Worm (Caenorhabditis elegans): ENCODE results near the gene wnk-1.

The wnk-1 gene

DNA sequence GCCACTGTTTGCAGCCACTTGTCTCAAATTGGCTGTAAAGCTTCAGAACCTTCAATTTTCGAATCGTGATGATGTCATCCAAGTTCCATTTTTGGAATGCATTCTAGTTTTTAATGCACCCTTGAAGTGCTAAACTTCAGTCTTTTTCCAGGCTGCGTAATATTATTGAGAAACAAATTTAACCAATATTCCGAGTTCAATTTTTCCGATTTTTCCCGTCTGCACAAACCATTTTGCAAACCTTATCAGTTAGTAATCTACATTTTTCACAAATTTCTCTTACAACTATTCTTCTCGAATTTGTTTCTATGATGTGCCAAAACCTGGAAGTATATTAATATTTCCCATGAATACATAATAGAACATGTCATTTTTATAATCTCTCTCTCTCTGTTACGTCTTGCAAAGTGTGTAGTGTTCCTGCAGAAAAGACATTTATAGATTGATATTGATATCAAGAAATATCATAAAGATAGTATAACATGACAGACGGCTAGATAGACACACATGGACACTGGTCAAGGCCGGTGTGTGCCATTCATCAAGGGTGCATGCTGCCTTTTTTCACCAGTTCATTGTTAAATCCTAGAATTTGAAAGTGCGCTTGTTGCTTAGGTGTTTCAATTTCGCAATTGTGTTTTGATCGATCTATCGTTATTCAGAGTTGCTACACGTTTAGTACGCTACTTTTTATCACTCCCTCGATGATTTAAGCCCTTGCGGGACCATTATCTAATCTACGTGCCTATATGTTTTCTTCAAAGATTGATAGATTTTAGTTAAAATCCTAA is 560 bp upstream of the wnk-1 start:
- TF ChIP-seq W03F9.2 (tag; optimal IDR thresholded peaks at IDR 0.05) (no peak), dao-5 (tag; optimal IDR thresholded peaks at IDR 0.05) (no peak), him-1 (tag; optimal IDR thresholded peaks at IDR 0.05) (no peak)

DNA sequence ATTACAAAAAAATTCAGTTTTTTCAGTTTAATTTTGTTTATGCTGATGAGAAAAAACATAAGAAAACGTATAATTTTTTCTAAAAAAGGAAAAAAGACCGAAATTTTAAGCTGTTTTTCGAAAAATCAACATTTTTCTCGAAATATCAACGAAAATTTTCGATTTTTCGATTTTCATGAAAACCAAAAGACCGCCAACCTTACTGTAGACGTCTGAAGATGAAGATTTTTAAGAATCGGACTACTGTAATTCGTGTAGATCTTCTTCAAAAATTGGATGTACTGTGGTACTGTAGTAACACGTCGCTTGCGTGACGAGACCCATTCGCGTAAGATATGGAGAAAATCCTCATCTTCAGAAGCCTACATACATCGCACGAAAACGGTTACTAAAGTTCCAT is 10.9 kb downstream of the wnk-1 start:
- TF ChIP-seq W03F9.2 (tag; optimal IDR thresholded peaks at IDR 0.05) (no peak), dao-5 (tag; optimal IDR thresholded peaks at IDR 0.05) (no peak), him-1 (tag; optimal IDR thresholded peaks at IDR 0.05) (no peak)

DNA sequence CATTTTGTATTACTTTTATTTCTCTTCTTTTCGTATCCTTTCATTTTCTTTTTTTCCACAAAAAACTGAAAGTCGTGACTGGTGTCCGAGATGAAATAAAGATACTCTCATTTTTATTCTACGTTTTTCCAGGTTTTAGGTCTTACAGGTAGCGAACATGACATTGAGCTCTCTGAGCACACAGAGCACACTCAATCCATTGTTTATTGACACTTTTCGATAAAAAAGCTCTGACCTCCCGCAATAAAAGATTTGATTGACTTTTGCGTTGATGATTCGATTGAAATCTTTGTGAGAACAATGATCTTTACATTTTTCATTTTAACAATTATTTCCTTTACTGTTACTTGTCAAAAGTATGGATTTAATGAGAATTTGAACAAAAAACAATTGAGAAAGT is 12.2 kb downstream of the wnk-1 start, which contains the start of gene C46C2.6:
C46C2.6 (plus strand) TSS at position 301 of the 400 bp plus-strand sequence.
- TF ChIP-seq W03F9.2 (tag; optimal IDR thresholded peaks at IDR 0.05) (no peak), dao-5 (tag; optimal IDR thresholded peaks at IDR 0.05) (no peak), him-1 (tag; optimal IDR thresholded peaks at IDR 0.05) (no peak)

DNA sequence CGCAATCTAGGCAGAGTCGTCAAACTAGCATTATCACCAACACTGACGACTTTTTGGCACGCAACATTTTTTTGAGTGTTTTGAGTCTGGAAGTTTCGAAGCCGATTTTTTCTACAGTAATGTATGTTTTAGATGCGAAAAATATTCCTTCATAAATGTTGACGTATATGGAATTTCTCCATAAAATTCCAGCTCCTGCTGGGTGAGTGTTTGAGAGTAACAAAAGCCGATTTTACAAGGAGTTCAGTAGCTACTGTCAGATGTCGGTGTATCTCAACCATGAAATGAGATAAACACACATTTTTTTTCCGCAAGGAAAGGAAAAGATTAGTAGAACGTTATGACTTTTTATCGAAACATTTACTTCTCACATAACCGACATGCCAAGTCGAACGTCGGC is 14.9 kb downstream of the wnk-1 start:
- no peak for TF ChIP-seq him-1 (tag; optimal IDR thresholded peaks at IDR 0.05)
- no peak for TF ChIP-seq dao-5 (tag; optimal IDR thresholded peaks at IDR 0.05)
- TF ChIP-seq W03F9.2 (tag; optimal IDR thresholded peaks at IDR 0.05) = no peak

DNA sequence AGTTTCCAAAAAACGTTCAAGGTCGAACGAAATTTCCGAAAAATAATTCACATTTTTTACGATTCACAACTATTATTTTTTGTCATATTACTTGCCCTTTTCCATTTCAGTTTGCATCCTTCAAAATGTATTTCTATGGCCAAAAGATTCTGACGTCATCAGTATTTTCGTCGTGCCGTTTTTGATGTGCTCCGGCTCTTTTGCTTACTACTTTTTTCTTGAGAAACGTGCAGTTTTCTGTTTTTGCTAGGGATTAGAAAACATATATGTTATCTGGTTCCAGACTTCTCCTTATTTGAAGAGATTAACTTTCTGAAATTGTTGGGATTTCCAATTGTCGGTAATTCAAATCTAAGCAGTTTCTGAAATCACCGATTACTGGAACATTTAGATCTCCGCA is 15.9 kb downstream of the wnk-1 start:
- TF ChIP-seq W03F9.2 (tag; optimal IDR thresholded peaks at IDR 0.05) (no peak), dao-5 (tag; optimal IDR thresholded peaks at IDR 0.05) (no peak), him-1 (tag; optimal IDR thresholded peaks at IDR 0.05) (no peak)

DNA sequence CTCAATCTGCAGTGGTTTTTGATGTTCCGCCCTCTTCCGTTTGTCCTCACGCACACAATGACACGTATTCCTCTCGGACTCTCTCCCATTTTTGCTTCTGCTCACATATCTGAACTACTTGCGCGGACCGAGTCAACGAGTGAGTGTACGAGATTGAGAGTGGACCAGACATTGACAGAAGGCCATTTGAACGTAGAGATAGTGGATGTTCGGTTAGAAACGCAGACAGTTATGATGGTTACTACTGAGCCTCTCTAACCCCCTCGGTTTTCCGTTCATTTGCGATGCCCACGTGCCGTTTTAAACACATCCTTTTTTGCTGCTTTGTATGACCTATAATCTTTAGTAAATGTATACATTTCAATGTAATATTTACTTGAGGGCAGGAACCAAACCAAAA is 16.5 kb downstream of the wnk-1 start:
- TF ChIP-seq dao-5 (tag; optimal IDR thresholded peaks at IDR 0.05) = no peak
- no peak for TF ChIP-seq W03F9.2 (tag; optimal IDR thresholded peaks at IDR 0.05)
- no peak for TF ChIP-seq him-1 (tag; optimal IDR thresholded peaks at IDR 0.05)

DNA sequence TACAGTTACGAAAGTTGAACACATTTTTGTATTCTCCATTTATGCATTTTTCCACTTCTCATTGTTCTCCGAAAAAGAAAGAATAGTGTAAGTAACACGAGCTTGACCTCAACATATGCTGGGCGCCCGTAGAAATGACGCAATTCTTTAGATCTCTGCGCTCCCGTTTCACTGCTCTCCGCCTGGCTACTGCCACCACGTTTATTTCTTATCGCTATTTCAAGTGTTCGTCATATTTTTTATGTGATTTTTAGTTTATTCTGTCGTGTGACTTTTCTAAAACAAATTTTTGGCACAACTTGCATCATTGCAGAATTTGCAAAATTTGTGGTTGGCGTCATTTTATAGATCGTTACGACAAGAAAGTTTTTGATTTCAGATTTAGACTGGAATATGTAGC is 17.1 kb downstream of the wnk-1 start:
- no peak for TF ChIP-seq dao-5 (tag; optimal IDR thresholded peaks at IDR 0.05)
- TF ChIP-seq him-1 (tag; optimal IDR thresholded peaks at IDR 0.05) = no peak
- TF ChIP-seq W03F9.2 (tag; optimal IDR thresholded peaks at IDR 0.05) = no peak

DNA sequence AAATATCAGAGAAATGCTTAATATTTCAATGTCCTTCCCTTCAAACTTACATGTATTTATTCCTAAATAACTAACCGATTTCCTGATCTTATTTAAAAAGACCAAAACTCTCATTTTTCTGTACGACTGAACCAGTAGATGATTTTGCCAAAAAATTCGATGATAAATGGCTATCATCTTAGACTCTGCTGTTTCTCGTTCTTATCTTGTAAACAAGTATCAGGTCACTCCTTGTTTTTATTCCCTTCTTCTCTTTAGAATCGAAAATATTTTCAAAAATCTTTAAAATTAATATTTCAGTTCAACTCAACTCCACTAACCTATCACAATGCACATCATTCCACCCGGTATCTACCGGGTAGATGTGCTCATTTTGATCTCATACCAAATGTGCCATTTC is 17.5 kb downstream of the wnk-1 start, which contains the start of gene C46C2.2:
C46C2.2 (plus strand) TSS at position 301 of the 400 bp plus-strand sequence.
- no peak for TF ChIP-seq dao-5 (tag; optimal IDR thresholded peaks at IDR 0.05)
- no peak for TF ChIP-seq W03F9.2 (tag; optimal IDR thresholded peaks at IDR 0.05)
- TF ChIP-seq him-1 (tag; optimal IDR thresholded peaks at IDR 0.05) = no peak

DNA sequence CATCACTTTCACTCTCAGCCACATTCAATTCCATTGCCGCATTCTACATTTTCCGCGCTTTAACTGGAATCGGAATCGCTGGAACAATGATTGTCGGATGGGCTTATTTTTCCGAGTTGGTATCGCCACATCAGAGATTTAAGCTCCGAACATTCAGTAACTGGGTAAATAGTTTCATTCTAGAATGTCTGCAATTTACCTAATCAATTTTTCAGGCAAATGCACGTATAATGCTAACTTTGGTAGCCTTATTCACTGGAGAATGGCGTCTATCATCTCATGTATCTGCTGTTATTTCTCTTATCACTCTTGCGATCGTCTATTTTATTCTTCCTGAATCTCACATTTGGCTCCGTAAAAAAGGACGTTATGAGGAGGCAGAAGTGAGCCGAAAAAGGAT is 18.5 kb downstream of the wnk-1 start:
- TF ChIP-seq him-1 (tag; optimal IDR thresholded peaks at IDR 0.05) = no peak
- no peak for TF ChIP-seq dao-5 (tag; optimal IDR thresholded peaks at IDR 0.05)
- no peak for TF ChIP-seq W03F9.2 (tag; optimal IDR thresholded peaks at IDR 0.05)

DNA sequence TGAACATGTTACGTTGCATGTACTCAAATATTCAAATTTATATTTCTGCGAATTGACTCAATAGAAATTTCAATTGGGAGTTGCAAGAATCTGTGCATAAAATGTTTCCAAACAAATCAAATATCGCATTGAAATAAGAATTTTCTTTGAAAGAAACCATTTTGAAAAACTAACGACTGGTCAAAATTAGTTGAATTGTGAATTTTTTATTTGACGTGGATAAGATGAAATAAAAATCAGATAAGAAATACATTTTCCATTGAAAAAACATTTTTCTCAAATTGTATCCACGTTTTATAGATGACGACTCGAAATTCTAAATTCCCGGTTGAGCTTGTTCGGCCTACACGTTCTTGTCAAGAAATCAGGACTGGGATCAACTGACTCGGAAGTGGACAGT is 24.9 kb downstream of the wnk-1 start, which contains the start of gene C46C2.3:
C46C2.3 (plus strand) TSS at position 301 of the 400 bp plus-strand sequence.
- TF ChIP-seq W03F9.2 (tag; optimal IDR thresholded peaks at IDR 0.05) (no peak), him-1 (tag; optimal IDR thresholded peaks at IDR 0.05) (no peak), dao-5 (tag; optimal IDR thresholded peaks at IDR 0.05) (no peak)

DNA sequence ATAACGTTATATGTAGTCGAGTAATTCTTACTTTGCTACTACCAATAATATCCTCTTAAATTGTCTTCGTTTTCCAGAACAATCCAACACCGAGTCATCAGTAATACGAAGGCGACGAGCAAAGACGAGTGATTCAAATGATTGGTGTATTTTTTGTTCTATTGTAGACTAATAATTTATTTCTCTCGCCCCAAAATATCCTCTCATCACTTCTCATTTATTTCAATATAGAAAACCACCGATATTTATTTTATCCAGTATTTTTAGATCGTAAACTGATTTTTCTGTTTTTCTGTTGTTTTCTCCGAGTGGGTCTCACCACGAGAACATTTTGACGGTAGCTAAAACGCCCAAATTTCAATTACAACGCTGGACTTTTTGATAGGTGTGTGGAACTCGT is 27.7 kb downstream of the wnk-1 start:
- no peak for TF ChIP-seq W03F9.2 (tag; optimal IDR thresholded peaks at IDR 0.05)
- no peak for TF ChIP-seq dao-5 (tag; optimal IDR thresholded peaks at IDR 0.05)
- TF ChIP-seq him-1 (tag; optimal IDR thresholded peaks at IDR 0.05) = no peak

DNA sequence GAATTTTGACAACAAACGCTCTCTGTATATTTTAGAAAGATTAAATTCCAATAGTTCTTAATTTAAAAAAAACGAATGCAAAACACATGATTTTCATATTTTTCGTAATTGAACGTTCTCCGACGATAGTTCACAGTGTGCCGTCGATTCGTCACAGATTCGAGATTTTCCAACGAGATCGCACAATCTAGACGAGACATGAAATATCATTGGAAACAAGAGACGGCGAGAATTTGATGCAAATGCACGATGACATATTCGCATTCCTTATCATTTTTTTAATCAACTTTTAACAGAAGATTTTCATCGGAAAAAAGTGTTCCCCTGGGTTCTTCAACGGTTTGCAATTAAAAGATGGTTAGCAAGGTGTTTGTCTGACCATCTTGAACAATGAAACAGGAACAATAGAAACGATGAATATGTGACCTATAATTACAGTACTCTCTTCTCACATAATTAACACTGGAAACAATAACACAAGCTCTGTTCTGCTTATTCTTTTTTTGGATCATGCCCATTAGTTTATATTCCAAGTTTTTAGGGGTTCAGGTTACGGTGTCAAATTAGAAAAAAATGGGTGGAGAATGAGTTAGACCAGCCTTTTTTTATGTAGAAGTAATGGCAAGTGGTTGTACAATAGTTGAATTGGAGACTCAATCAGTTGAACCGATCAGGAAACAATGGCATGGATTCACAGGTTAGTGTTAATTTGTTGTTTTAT is 32.7 kb downstream of the wnk-1 start, which contains the start of gene Y11D7A.3:
Y11D7A.3 (plus strand) TSS at position 671 of the 721 bp plus-strand sequence.
- TF ChIP-seq dao-5 (tag; optimal IDR thresholded peaks at IDR 0.05) (no peak), W03F9.2 (tag; optimal IDR thresholded peaks at IDR 0.05) (no peak), him-1 (tag; optimal IDR thresholded peaks at IDR 0.05) (no peak)

DNA sequence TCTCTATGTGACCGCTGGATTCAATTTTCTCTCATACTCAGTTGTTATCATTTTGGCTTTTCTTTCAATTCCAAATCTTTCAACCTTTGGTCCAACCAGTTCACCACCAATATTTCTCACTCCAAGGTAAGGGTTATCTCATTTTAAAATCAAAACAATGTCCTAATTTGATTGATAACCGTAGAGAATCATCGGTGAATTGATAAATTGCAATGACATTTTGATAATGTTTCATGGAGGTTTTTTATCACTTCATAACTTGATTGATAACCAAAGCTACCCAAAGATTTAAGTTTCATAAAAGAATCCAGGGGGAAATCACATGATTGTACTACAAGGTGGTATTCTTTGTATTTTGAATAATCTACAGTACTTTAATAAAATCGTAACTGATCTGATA is 39.2 kb downstream of the wnk-1 start:
- TF ChIP-seq him-1 (tag; optimal IDR thresholded peaks at IDR 0.05) (no peak), dao-5 (tag; optimal IDR thresholded peaks at IDR 0.05) (no peak), W03F9.2 (tag; optimal IDR thresholded peaks at IDR 0.05) (no peak)

DNA sequence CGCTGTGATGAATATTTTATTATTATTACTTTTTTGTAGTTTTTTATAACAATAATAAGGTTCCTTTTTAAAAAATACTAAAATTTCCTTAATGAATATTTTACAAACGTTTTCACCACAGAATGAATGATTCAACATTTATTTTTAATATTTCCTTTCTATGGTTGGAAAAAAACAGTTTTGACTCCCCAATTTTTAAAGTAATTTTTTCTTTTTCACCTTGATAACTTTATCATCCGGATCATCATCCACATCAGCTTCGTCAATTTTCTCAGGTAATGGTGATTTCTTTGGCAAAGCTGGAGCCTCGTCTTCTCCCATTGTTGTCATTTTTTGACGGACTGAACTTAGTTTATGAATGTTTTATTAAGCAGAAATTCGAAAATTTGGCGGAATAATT is 43.8 kb downstream of the wnk-1 start, which contains the start of gene rab-28:
rab-28 (minus strand) TSS at position 343 of the 400 bp plus-strand sequence.
- TF ChIP-seq W03F9.2 (tag; optimal IDR thresholded peaks at IDR 0.05) = no peak
- TF ChIP-seq him-1 (tag; optimal IDR thresholded peaks at IDR 0.05) = no peak
- TF ChIP-seq dao-5 (tag; optimal IDR thresholded peaks at IDR 0.05) = no peak

Data from whole organism, L4/young adult.